Worm (Caenorhabditis elegans): ENCODE results near the gene C04H5.1.

Gene C04H5.1

ce11 chrII:14528233-14528802 lies 5.8 kb upstream of the C04H5.1 start, which contains the start of the genes F57C2.5 and spat-1 (continued):
- no peak for TF ChIP-seq F26F4.8 (GFP tag; conservative IDR thresholded peaks at IDR 0.05)
- TF ChIP-seq unc-62 (GFP tag; optimal IDR thresholded peaks at IDR 0.05 in 1 of 2): peak in 1 of 2 experiments; percentile 73
- TF ChIP-seq unc-62 (tag; optimal IDR thresholded peaks at IDR 0.05): no peak
- TF ChIP-seq lsy-2 (tag; optimal IDR thresholded peaks at IDR 0.05): peak; percentile 86 to 98
- TF ChIP-seq lin-13 (GFP tag; optimal IDR thresholded peaks at IDR 0.05): no peak

ce11 chrII:14537728-14538127 lies 3.6 kb downstream of the C04H5.1 start, which contains the start of the genes clec-147 and C04H5.7:
TSS of gene clec-147 (minus strand) at chrII:14537828.
TSS of gene C04H5.7 (plus strand) at chrII:14537946.
- TF ChIP-seq F49E8.2 (tag; optimal IDR thresholded peaks at IDR 0.05; ENCODE audit: borderline replicate concordance) (no peak), hmg-1.1 (GFP tag; IDR thresholded peaks at IDR 0.05) (no peak), daf-16 (GFP tag; optimal IDR thresholded peaks at IDR 0.05) (no peak), daf-16 (tag; optimal IDR thresholded peaks at IDR 0.05) (no peak), tra-1 (GFP tag; IDR thresholded peaks at IDR 0.05) (no peak), lin-38 (GFP tag; IDR thresholded peaks at IDR 0.05) (no peak), aly-2 (tag; optimal IDR thresholded peaks at IDR 0.05) (no peak), spr-1 (tag; optimal IDR thresholded peaks at IDR 0.05) (no peak), hlh-11 (tag; optimal IDR thresholded peaks at IDR 0.05) (no peak), F37D6.2 (tag; optimal IDR thresholded peaks at IDR 0.05) (no peak), tag-97 (GFP tag; IDR thresholded peaks at IDR 0.05) (no peak), vab-7 (GFP tag; IDR thresholded peaks at IDR 0.05) (no peak), F26F4.8 (GFP tag; conservative IDR thresholded peaks at IDR 0.05) (no peak), zag-1 (tag; optimal IDR thresholded peaks at IDR 0.05) (no peak), nhr-28 (tag; optimal IDR thresholded peaks at IDR 0.05) (no peak), nhr-111 (GFP tag; optimal IDR thresholded peaks at IDR 0.05) (no peak), lin-29 (GFP tag; IDR thresholded peaks at IDR 0.05) (no peak), D1046.2 (GFP tag; IDR thresholded peaks at IDR 0.05) (no peak), snpc-1.2 (GFP tag; IDR thresholded peaks at IDR 0.05) (no peak), unc-62 (GFP tag; optimal IDR thresholded peaks at IDR 0.05 in 1 of 2) (no peak), unc-62 (tag; optimal IDR thresholded peaks at IDR 0.05) (no peak), cey-2 (tag; optimal IDR thresholded peaks at IDR 0.05; ENCODE audit: borderline replicate concordance, insufficient read depth) (no peak)

ce11 chrII:14540551-14540950 lies 6.5 kb downstream of the C04H5.1 start:
- TF ChIP-seq mes-2 (tag; optimal IDR thresholded peaks at IDR 0.05; ENCODE audit: poor library complexity, severe bottlenecking): no peak
- TF ChIP-seq hif-1 (tag; optimal IDR thresholded peaks at IDR 0.05): no peak
- peak; percentile 88 for TF ChIP-seq aha-1 (tag)
- TF ChIP-seq pqm-1 (tag; optimal IDR thresholded peaks at IDR 0.05): peak; percentile 38
- no peak for TF ChIP-seq dmd-9 (GFP tag; IDR thresholded peaks at IDR 0.05)

ce11 chrII:14548691-14549090 lies 14.6 kb downstream of the C04H5.1 start, which contains the start of gene gcy-29:
TSS of gene gcy-29 (minus strand) at chrII:14548791.
- TF ChIP-seq F49E8.2 (tag; optimal IDR thresholded peaks at IDR 0.05; ENCODE audit: borderline replicate concordance) (no peak), nhr-25 (tag; optimal IDR thresholded peaks at IDR 0.05; ENCODE audit: borderline replicate concordance, insufficient read depth) (no peak), php-3 (GFP tag; IDR thresholded peaks at IDR 0.05) (no peak), ctbp-1 (GFP tag; IDR thresholded peaks at IDR 0.05) (no peak), ceh-82 (tag; optimal IDR thresholded peaks at IDR 0.05) (no peak), dpl-1 (GFP tag; optimal IDR thresholded peaks at IDR 0.05) (no peak), lir-3 (tag; optimal IDR thresholded peaks at IDR 0.05) (no peak), jun-1 (tag; optimal IDR thresholded peaks at IDR 0.05) (no peak)

All from whole organism, L4 larva.